Worm (Caenorhabditis elegans) whole organism, young adult: ENCODE measurements around the gene npr-41.

ENCODE experiments used
- B0019.2 ChIP-seq: fragments of 200-800 bp; sonication (Bioruptor generic); conservative IDR thresholded peaks from 2 replicates; pipeline ENCODE4 v1.3.6; 2022; ENCODE audit warnings: missing genetic modification reagents, missing genetic modification characterization, missing compliant biosample characterization
- B0261.1 ChIP-seq: sonication (generic microtip); optimal IDR thresholded peaks from 2 replicates; lab custom pipeline; 2016; ENCODE audit warnings: mild to moderate bottlenecking, missing genetic modification characterization, moderate library complexity, missing compliant biosample characterization
- C06A6.2 ChIP-seq: fragments of 200-800 bp; sonication (Bioruptor generic); conservative IDR thresholded peaks from 2 replicates; pipeline ENCODE4 v1.3.6; 2022; ENCODE audit warnings: missing genetic modification characterization, missing compliant biosample characterization
- F23B12.7 ChIP-seq: sonication (generic microtip); optimal IDR thresholded peaks from 2 replicates; lab custom pipeline; 2017; ENCODE audit warnings: missing genetic modification characterization, mild to moderate bottlenecking, missing compliant biosample characterization, antibody characterized with exemption, moderate library complexity; ENCODE audit not compliant: insufficient read depth
- F33H1.4 ChIP-seq: fragments of 200-800 bp; sonication (Bioruptor generic); IDR thresholded peaks from 2 replicates; pipeline ENCODE4 v1.3.6; 2022; ENCODE audit warnings: missing genetic modification reagents, missing genetic modification characterization, missing compliant biosample characterization
- F37B4.10 ChIP-seq: fragments of 200-800 bp; sonication (Bioruptor generic); IDR thresholded peaks from 2 replicates; pipeline ENCODE4 v1.3.6; 2022; ENCODE audit warnings: missing genetic modification characterization, missing compliant biosample characterization
- F39B2.1 ChIP-seq: fragments of 200-800 bp; sonication (Bioruptor generic); IDR thresholded peaks from 2 replicates; pipeline ENCODE4 v1.3.6; 2022; ENCODE audit warnings: missing genetic modification reagents, missing genetic modification characterization, missing compliant biosample characterization
- F49E8.2 ChIP-seq: sonication (generic microtip); optimal IDR thresholded peaks from 3 replicates; lab custom pipeline; 2017; ENCODE audit warnings: missing genetic modification characterization, mild to moderate bottlenecking, missing compliant biosample characterization, antibody characterized with exemption, moderate library complexity; ENCODE audit not compliant: insufficient read depth
- F55B11.4 ChIP-seq: sonication (generic microtip); optimal IDR thresholded peaks from 2 replicates; lab custom pipeline; 2016; ENCODE audit warnings: missing compliant biosample characterization, missing genetic modification characterization, borderline replicate concordance; ENCODE audit not compliant: insufficient read depth
- F57A8.1 ChIP-seq: fragments of 200-800 bp; sonication (Bioruptor generic); optimal IDR thresholded peaks from 2 replicates; lab custom pipeline; 2018; ENCODE audit warnings: mild to moderate bottlenecking, missing genetic modification characterization, moderate library complexity, missing compliant biosample characterization
- K11D2.4 ChIP-seq: fragments of 200-800 bp; sonication (Bioruptor generic); IDR thresholded peaks from 2 replicates; pipeline ENCODE4 v1.3.6; 2022; ENCODE audit warnings: missing genetic modification reagents, missing genetic modification characterization, missing compliant biosample characterization
- atf-7 ChIP-seq: sonication (generic microtip); optimal IDR thresholded peaks from 2 replicates; lab custom pipeline; 2017; ENCODE audit warnings: mild to moderate bottlenecking, missing genetic modification characterization, missing compliant biosample characterization
- athp-1 ChIP-seq: sonication (generic microtip); optimal IDR thresholded peaks from 2 replicates; lab custom pipeline; 2017; ENCODE audit warnings: mild to moderate bottlenecking, missing genetic modification characterization, missing compliant biosample characterization
- attf-3 ChIP-seq: fragments of 200-800 bp; sonication (Bioruptor generic); conservative IDR thresholded peaks from 2 replicates; pipeline ENCODE4 v1.3.6; 2022; ENCODE audit warnings: missing genetic modification reagents, missing genetic modification characterization, missing compliant biosample characterization
- attf-5 ChIP-seq: fragments of 200-800 bp; sonication (Bioruptor generic); optimal IDR thresholded peaks from 2 replicates; lab custom pipeline; 2018; ENCODE audit warnings: mild to moderate bottlenecking, missing genetic modification characterization, missing compliant biosample characterization
- bed-1 ChIP-seq: fragments of 200-800 bp; sonication (Bioruptor generic); IDR thresholded peaks from 2 replicates; pipeline ENCODE4 v1.3.6; 2022; ENCODE audit warnings: missing genetic modification reagents, missing genetic modification characterization, missing compliant biosample characterization
- cebp-1 ChIP-seq, 2 experiments: fragments of 200-800 bp in 1 of 2; sonication (Bioruptor generic) in 1 of 2; sonication (generic microtip) in 1 of 2; IDR thresholded peaks in 1 of 2; optimal IDR thresholded peaks in 1 of 2; 2 replicates each; pipeline versions ENCODE4 v1.3.6 to Lab custom; 2017 to 2022; ENCODE audit warnings: missing compliant biosample characterization in 2 of 2, missing genetic modification characterization in 2 of 2, mild to moderate bottlenecking in 1 of 2, missing genetic modification reagents in 1 of 2, moderate library complexity in 1 of 2
- ceh-100 ChIP-seq: fragments of 200-800 bp; sonication (Bioruptor generic); IDR thresholded peaks from 2 replicates; pipeline ENCODE4 v1.3.6; 2022; ENCODE audit warnings: missing genetic modification reagents, missing genetic modification characterization, missing compliant biosample characterization
- ceh-27 ChIP-seq: fragments of 200-800 bp; sonication (Bioruptor generic); optimal IDR thresholded peaks from 2 replicates; lab custom pipeline; 2018; ENCODE audit warnings: mild to moderate bottlenecking, missing genetic modification characterization, moderate library complexity, missing compliant biosample characterization
- ceh-40 ChIP-seq: fragments of 200-800 bp; sonication (Bioruptor generic); IDR thresholded peaks from 2 replicates; pipeline ENCODE4 v1.3.6; 2022; ENCODE audit warnings: missing genetic modification characterization, missing compliant biosample characterization
- ceh-58 ChIP-seq: fragments of 200-800 bp; sonication (Bioruptor generic); IDR thresholded peaks from 2 replicates; pipeline ENCODE4 v1.3.6; 2022; ENCODE audit warnings: missing genetic modification characterization, missing compliant biosample characterization
- chd-7 ChIP-seq: sonication (generic microtip); optimal IDR thresholded peaks from 2 replicates; lab custom pipeline; 2016; ENCODE audit warnings: mild to moderate bottlenecking, missing genetic modification characterization, moderate library complexity, missing compliant biosample characterization
- efl-1 ChIP-seq: fragments of 150-350 bp; optimal IDR thresholded peaks from 2 replicates; lab custom pipeline; 2014; ENCODE audit warnings: missing biosample characterization, missing genetic modification reagents, missing genetic modification characterization
- egl-44 ChIP-seq: fragments of 200-800 bp; sonication (Bioruptor generic); IDR thresholded peaks from 2 replicates; pipeline ENCODE4 v1.3.6; 2022; ENCODE audit warnings: missing genetic modification reagents, missing genetic modification characterization, missing compliant biosample characterization
- ets-4 ChIP-seq: fragments of 200-800 bp; sonication (Bioruptor generic); optimal IDR thresholded peaks from 2 replicates; lab custom pipeline; 2018; ENCODE audit warnings: mild to moderate bottlenecking, missing genetic modification characterization, missing compliant biosample characterization
- gei-17 ChIP-seq: fragments of 200-800 bp; sonication (Bioruptor generic); optimal IDR thresholded peaks from 2 replicates; lab custom pipeline; 2018; ENCODE audit warnings: mild to moderate bottlenecking, missing genetic modification characterization, missing compliant biosample characterization
- him-1 ChIP-seq: sonication (generic microtip); optimal IDR thresholded peaks from 2 replicates; lab custom pipeline; 2016; ENCODE audit warnings: missing genotype, missing genetic modification reagents, missing genetic modification characterization, missing compliant biosample characterization
- hsf-1 ChIP-seq: fragments of 200-800 bp; sonication (Bioruptor generic); IDR thresholded peaks from 2 replicates; pipeline ENCODE4 v1.3.6; 2022; ENCODE audit warnings: missing genetic modification reagents, missing genetic modification characterization, missing compliant biosample characterization
- let-607 ChIP-seq, 2 experiments: fragments of 200-800 bp in 1 of 2; sonication (Bioruptor generic) in 1 of 2; sonication (generic microtip) in 1 of 2; optimal IDR thresholded peaks; 2 replicates each; lab custom pipeline; 2016 to 2018; ENCODE audit warnings: mild to moderate bottlenecking in 2 of 2, missing compliant biosample characterization in 2 of 2, missing genetic modification characterization in 2 of 2, moderate library complexity in 2 of 2, missing genotype in 1 of 2
- lin-26 ChIP-seq: fragments of 200-800 bp; sonication (Bioruptor generic); IDR thresholded peaks from 2 replicates; pipeline ENCODE4 v1.3.6; 2022; ENCODE audit warnings: missing genetic modification reagents, missing genetic modification characterization, missing compliant biosample characterization
- lin-40 ChIP-seq: sonication (generic microtip); optimal IDR thresholded peaks from 2 replicates; lab custom pipeline; 2016; ENCODE audit warnings: missing genetic modification characterization, mild to moderate bottlenecking, missing compliant biosample characterization, missing genotype, missing genetic modification reagents
- lir-1 ChIP-seq: fragments of 200-800 bp; sonication (Bioruptor generic); conservative IDR thresholded peaks from 2 replicates; pipeline ENCODE4 v1.3.6; 2022; ENCODE audit warnings: missing genetic modification reagents, missing genetic modification characterization, missing compliant biosample characterization
- lsl-1 ChIP-seq: fragments of 200-800 bp; sonication (Bioruptor generic); optimal IDR thresholded peaks from 2 replicates; lab custom pipeline; 2018; ENCODE audit warnings: mild to moderate bottlenecking, missing genetic modification characterization, moderate library complexity, missing compliant biosample characterization
- madf-10 ChIP-seq: sonication (generic microtip); optimal IDR thresholded peaks from 2 replicates; lab custom pipeline; 2016; ENCODE audit warnings: mild to moderate bottlenecking, missing genetic modification characterization, missing compliant biosample characterization
- madf-6 ChIP-seq: fragments of 200-800 bp; sonication (Bioruptor generic); IDR thresholded peaks from 2 replicates; pipeline ENCODE4 v1.3.6; 2022; ENCODE audit warnings: missing genetic modification reagents, missing genetic modification characterization, missing compliant biosample characterization
- mcd-1 ChIP-seq: fragments of 200-800 bp; sonication (Bioruptor generic); IDR thresholded peaks from 2 replicates; pipeline ENCODE4 v1.3.6; 2022; ENCODE audit warnings: missing genetic modification reagents, missing genetic modification characterization, missing compliant biosample characterization
- mxl-1 ChIP-seq: sonication (generic microtip); optimal IDR thresholded peaks from 2 replicates; lab custom pipeline; 2016; ENCODE audit warnings: missing genetic modification characterization, missing compliant biosample characterization
- nfya-1 ChIP-seq: sonication (generic microtip); optimal IDR thresholded peaks from 2 replicates; lab custom pipeline; 2017; ENCODE audit warnings: antibody characterized with exemption, missing compliant biosample characterization, missing genetic modification characterization, borderline replicate concordance; ENCODE audit not compliant: insufficient read depth
- nhr-27 ChIP-seq: fragments of 200-800 bp; sonication (Bioruptor generic); optimal IDR thresholded peaks from 2 replicates; lab custom pipeline; 2018; ENCODE audit warnings: mild to moderate bottlenecking, missing genetic modification characterization, moderate library complexity, missing compliant biosample characterization
- rcor-1 ChIP-seq: fragments of 200-800 bp; sonication (Bioruptor generic); IDR thresholded peaks from 2 replicates; pipeline ENCODE4 v1.3.6; 2022; ENCODE audit warnings: missing genetic modification reagents, missing genetic modification characterization, missing compliant biosample characterization
- rpc-1 ChIP-seq, 2 experiments: fragments of 150-350 bp in 1 of 2; sonication (generic microtip) in 1 of 2; optimal IDR thresholded peaks; 2 replicates each; lab custom pipeline; 2014 to 2018; ENCODE audit warnings: missing biosample characterization in 1 of 2, missing genetic modification characterization in 1 of 2, missing genetic modification reagents in 1 of 2, missing genotype in 1 of 2
- snpc-3.4 ChIP-seq: sonication (generic microtip); optimal IDR thresholded peaks from 2 replicates; lab custom pipeline; 2017; ENCODE audit warnings: missing genetic modification characterization, mild to moderate bottlenecking, missing compliant biosample characterization, antibody characterized with exemption, moderate library complexity, missing genotype, missing genetic modification reagents
- tbx-9 ChIP-seq: sonication (generic microtip); optimal IDR thresholded peaks from 2 replicates; lab custom pipeline; 2016; ENCODE audit warnings: borderline replicate concordance, missing genetic modification characterization, inconsistent platforms, missing compliant biosample characterization
- tlf-1 ChIP-seq: fragments of 200-800 bp; sonication (Bioruptor generic); optimal IDR thresholded peaks from 2 replicates; lab custom pipeline; 2018; ENCODE audit warnings: mild to moderate bottlenecking, missing genetic modification characterization, missing compliant biosample characterization
- zfh-2 ChIP-seq: fragments of 200-800 bp; sonication (Bioruptor generic); conservative IDR thresholded peaks from 2 replicates; pipeline ENCODE4 v1.3.6; 2022; ENCODE audit warnings: missing genetic modification reagents, missing genetic modification characterization, missing compliant biosample characterization
- ztf-18 ChIP-seq: sonication (generic microtip); optimal IDR thresholded peaks from 2 replicates; lab custom pipeline; 2016; ENCODE audit warnings: missing genotype, mild to moderate bottlenecking, missing genetic modification characterization, missing compliant biosample characterization

npr-41 gene

DNA sequence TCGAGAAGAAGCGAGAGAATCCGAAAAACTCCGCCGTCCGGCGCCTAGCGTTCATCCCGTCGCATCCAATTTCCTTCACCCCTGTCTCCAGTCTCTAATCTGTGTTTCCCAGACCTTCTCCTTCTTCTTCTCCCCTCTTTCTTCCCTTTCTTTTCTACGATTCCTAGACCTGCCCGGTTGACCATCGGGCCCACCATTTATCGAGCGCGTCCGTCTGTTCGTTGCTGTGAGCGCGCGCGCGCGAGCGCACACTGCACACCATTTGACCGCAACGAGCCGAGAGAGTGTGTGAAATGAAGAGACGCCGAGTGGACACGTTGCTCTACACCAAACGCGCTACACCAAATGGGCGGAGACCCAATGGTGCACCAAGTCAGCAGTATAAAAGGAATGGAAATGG lies 26.6 kb downstream of the npr-41 start (continued):
- TF ChIP-seq ceh-58 (GFP tag; lab: Robert Waterston, UW), result 0 out of 2 replicates have a peak, but pooled peaks have one; percentile 20
- 0 out of 2 replicates have a peak, but pooled peaks have one; percentile 38 for TF ChIP-seq attf-3 (GFP tag; lab: Robert Waterston, UW)
- no peak for TF ChIP-seq ets-4 (GFP tag; lab: Kevin White, UChicago)
- TF ChIP-seq hsf-1, result peak; percentile 90
- TF ChIP-seq lsl-1, result peak; percentile 80
- TF ChIP-seq ztf-18, result peak; percentile 2
- TF ChIP-seq ceh-40 (GFP tag; lab: Robert Waterston, UW), result no peak
- no peak for TF ChIP-seq chd-7 (tag; lab: Kevin White, UChicago)
- peak; percentile 89 for TF ChIP-seq snpc-3.4 (tag; lab: Kevin White, UChicago)
- no peak for TF ChIP-seq madf-10 (tag; lab: Kevin White, UChicago)
- TF ChIP-seq attf-5 (GFP tag; lab: Kevin White, UChicago), result no peak
- no peak for TF ChIP-seq C06A6.2 (GFP tag; lab: Robert Waterston, UW)
- TF ChIP-seq F39B2.1 (GFP tag; lab: Robert Waterston, UW), result no peak
- peak; percentile 85 for TF ChIP-seq zfh-2 (GFP tag; lab: Robert Waterston, UW)
- TF ChIP-seq F23B12.7 (tag; lab: Kevin White, UChicago), result no peak
- TF ChIP-seq gei-17 (GFP tag; lab: Kevin White, UChicago), result no peak
- peak; percentile 79; the same call in 1 of the 2 replicates for TF ChIP-seq lir-1 (GFP tag; lab: Robert Waterston, UW)
- TF ChIP-seq madf-6 (GFP tag; lab: Robert Waterston, UW), result peak; percentile 98
- no peak for TF ChIP-seq F57A8.1 (GFP tag; lab: Kevin White, UChicago)
- no peak for TF ChIP-seq egl-44 (GFP tag; lab: Robert Waterston, UW)
- no peak for TF ChIP-seq lin-26
- TF ChIP-seq bed-1, result no peak
- TF ChIP-seq F55B11.4 (tag; lab: Kevin White, UChicago), result no peak
- peak; percentile 78 for TF ChIP-seq mcd-1 (GFP tag; lab: Robert Waterston, UW)
- TF ChIP-seq B0261.1 (tag; lab: Kevin White, UChicago), result no peak
- no peak for TF ChIP-seq K11D2.4 (GFP tag; lab: Robert Waterston, UW)
- TF ChIP-seq athp-1 (tag; lab: Kevin White, UChicago), result peak; percentile 40
- no peak for TF ChIP-seq atf-7 (tag; lab: Kevin White, UChicago)
- TF ChIP-seq tbx-9 (tag; lab: Kevin White, UChicago), result no peak
- peak; percentile 97 for TF ChIP-seq efl-1 (GFP tag; lab: Kevin White, UChicago)
- peak; percentile 30 for TF ChIP-seq him-1 (tag; lab: Kevin White, UChicago)
- peak; percentile 78; the same call in 1 of the 2 replicates for TF ChIP-seq F37B4.10
- TF ChIP-seq nhr-27 (tag; lab: Kevin White, UChicago), result no peak
- TF ChIP-seq let-607 (tag; optimal IDR thresholded peaks at IDR 0.05; lab: Kevin White, UChicago), result no peak
- peak; percentile 47; the same call in 1 of the 2 replicates for TF ChIP-seq rcor-1 (GFP tag; lab: Robert Waterston, UW)
- no peak for TF ChIP-seq rpc-1 (optimal IDR thresholded peaks at IDR 0.05; lab: Kevin White, UChicago)
- TF ChIP-seq rpc-1 (tag; optimal IDR thresholded peaks at IDR 0.05; lab: Kevin White, UChicago), result no peak
- TF ChIP-seq F33H1.4, result peak; percentile 79
- no peak for TF ChIP-seq mxl-1 (tag; lab: Kevin White, UChicago)
- peak; percentile 6 for TF ChIP-seq ceh-27 (GFP tag; lab: Kevin White, UChicago)
- TF ChIP-seq cebp-1 (GFP tag; IDR thresholded peaks at IDR 0.05; lab: Robert Waterston, UW), result 0 out of 2 replicates have a peak, but pooled peaks have one; percentile 27
- TF ChIP-seq cebp-1 (tag; optimal IDR thresholded peaks at IDR 0.05; lab: Kevin White, UChicago), result no peak
- peak; percentile 84 for TF ChIP-seq ceh-100 (GFP tag; lab: Robert Waterston, UW)
- TF ChIP-seq nfya-1, result no peak
- peak; percentile 81 for TF ChIP-seq tlf-1 (GFP tag; lab: Kevin White, UChicago)
- no peak for TF ChIP-seq lin-40 (tag; lab: Kevin White, UChicago)
- peak; percentile 28; the same call in 1 of the 2 replicates for TF ChIP-seq B0019.2 (GFP tag; lab: Robert Waterston, UW)
- no peak for TF ChIP-seq F49E8.2 (tag; lab: Kevin White, UChicago)
